Worm (Caenorhabditis elegans) whole organism, young adult: Measurements from ENCODE around the gene chtb-2.

Experiments used
- ama-1 ChIP-seq, 3 experiments: fragments of 150-350 bp in 1 of 3; sonication (generic microtip) in 2 of 3; optimal IDR thresholded peaks; 2 replicates each; lab custom pipeline; 2014 to 2018; ENCODE audit warnings: missing biosample characterization in 2 of 3, missing genetic modification characterization in 2 of 3, missing genetic modification reagents in 2 of 3
- chd-7 ChIP-seq: sonication (generic microtip); optimal IDR thresholded peaks from 2 replicates; lab custom pipeline; 2016; ENCODE audit warnings: mild to moderate bottlenecking, missing genetic modification characterization, moderate library complexity, missing compliant biosample characterization
- egl-44 ChIP-seq: fragments of 200-800 bp; sonication (Bioruptor generic); IDR thresholded peaks from 2 replicates; pipeline ENCODE4 v1.3.6; 2022; ENCODE audit warnings: missing genetic modification reagents, missing genetic modification characterization, missing compliant biosample characterization
- ets-4 ChIP-seq: fragments of 200-800 bp; sonication (Bioruptor generic); optimal IDR thresholded peaks from 2 replicates; lab custom pipeline; 2018; ENCODE audit warnings: mild to moderate bottlenecking, missing genetic modification characterization, missing compliant biosample characterization
- hrde-1 ChIP-seq: sonication (generic microtip); optimal IDR thresholded peaks from 2 replicates; lab custom pipeline; 2016; ENCODE audit warnings: missing genetic modification characterization, mild to moderate bottlenecking, missing compliant biosample characterization, moderate library complexity, missing genotype, missing genetic modification reagents, borderline replicate concordance
- nhr-90 ChIP-seq: sonication (generic microtip); optimal IDR thresholded peaks from 2 replicates; lab custom pipeline; 2016; ENCODE audit warnings: missing genotype, mild to moderate bottlenecking, missing genetic modification characterization, missing compliant biosample characterization
- unc-62 ChIP-seq: fragments of 150-350 bp; optimal IDR thresholded peaks from 2 replicates; lab custom pipeline; 2014; ENCODE audit warnings: missing biosample characterization, missing genetic modification reagents, missing genetic modification characterization

DNA sequence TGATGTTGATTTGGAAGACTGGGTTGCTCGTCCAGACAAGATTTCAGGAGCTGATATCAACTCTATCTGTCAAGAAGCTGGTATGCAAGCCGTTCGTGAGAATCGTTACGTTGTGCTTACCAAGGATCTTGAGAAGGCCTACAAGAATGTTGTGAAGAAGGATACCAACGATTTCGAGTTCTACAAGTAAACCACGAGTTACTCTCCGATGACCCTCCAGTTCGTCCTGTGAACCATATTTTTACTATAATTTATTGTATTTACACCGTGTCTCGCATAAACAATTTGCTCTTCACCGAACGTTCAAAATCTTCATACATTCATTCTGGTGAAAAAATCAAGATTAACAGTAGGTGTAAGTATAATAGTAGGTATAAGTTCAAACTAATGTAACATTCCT is 8.0 kb downstream of the chtb-2 start:
- no peak for TF ChIP-seq ama-1 (optimal IDR thresholded peaks at IDR 0.05; lab: Kevin White, UChicago)
- TF ChIP-seq ama-1 (GFP tag; optimal IDR thresholded peaks at IDR 0.05; lab: Kevin White, UChicago), result no peak
- no peak for TF ChIP-seq nhr-90 (tag; lab: Kevin White, UChicago)
- no peak for TF ChIP-seq unc-62 (GFP tag; lab: Kevin White, UChicago)
- TF ChIP-seq chd-7 (tag; lab: Kevin White, UChicago), result no peak
- TF ChIP-seq hrde-1 (tag; lab: Kevin White, UChicago), result no peak
- no peak for TF ChIP-seq ets-4
- no peak for TF ChIP-seq egl-44
